Fruit fly (Drosophila melanogaster): ENCODE results near the gene CG2217.

dm6 chr3R:30425622-30426021, 2.9 kb upstream of the CG2217 start:
- TF ChIP-seq CG8478 (optimal IDR thresholded peaks at IDR 0.05): no peak
- no peak for TF ChIP-seq CTCF (optimal IDR thresholded peaks at IDR 0.05)

All from S2 (cell line).